Fruit fly (Drosophila melanogaster): ENCODE data around the gene CG9522.

- TF ChIP-seq psq (optimal IDR thresholded peaks at IDR 0.05) (no peak), CG8478 (optimal IDR thresholded peaks at IDR 0.05) (no peak), EcR (GFP tag; optimal IDR thresholded peaks at IDR 0.05) (no peak), Dll (optimal IDR thresholded peaks at IDR 0.05) (no peak), usp (GFP tag; optimal IDR thresholded peaks at IDR 0.05) (no peak)
Observed at dm6 chrX:14831713-14832561, 16.7 kb downstream of the CG9522 start, which contains the start of gene CG14408.

Data from whole organism.